Fruit fly (Drosophila melanogaster) whole organism, embryonic: ENCODE measurements around the gene CG4645.
A peak's percentile ranks its signal among the peaks of the same experiment; 100 is the strongest.

Experiments
- Ada2b ChIP-seq: fragments of 200-800 bp; sonication (Bioruptor generic); IDR thresholded peaks from 2 replicates; pipeline ENCODE4 v1.3.6; 2022; ENCODE audit warnings: missing biosample characterization, missing genetic modification characterization
- Bdp1 ChIP-seq: fragments of 200-800 bp; sonication (Bioruptor generic); optimal IDR thresholded peaks from 3 replicates; lab custom pipeline; 2016; ENCODE audit warnings: missing biosample characterization, missing genetic modification characterization
- Bgb ChIP-seq: fragments of 200-800 bp; sonication (Bioruptor generic); IDR thresholded peaks from 2 replicates; pipeline ENCODE4 v1.3.6; 2022; ENCODE audit warnings: missing biosample characterization, missing genetic modification characterization; ENCODE audit not compliant: partially characterized antibody
- CG10321 ChIP-seq: fragments of 200-800 bp; sonication (Bioruptor generic); IDR thresholded peaks from 2 replicates; pipeline ENCODE4 v1.3.6; 2022; ENCODE audit warnings: missing biosample characterization, missing genetic modification characterization
- CG10543 ChIP-seq: fragments of 200-800 bp; sonication (Bioruptor generic); optimal IDR thresholded peaks from 3 replicates; lab custom pipeline; 2017; ENCODE audit warnings: missing biosample characterization, mild to moderate bottlenecking, missing genetic modification characterization, moderate library complexity
- CG11093 ChIP-seq: fragments of 200-800 bp; sonication (Bioruptor generic); IDR thresholded peaks from 3 replicates; pipeline ENCODE4 v1.3.6; 2022; ENCODE audit warnings: missing biosample characterization, missing genetic modification characterization
- CG11456 ChIP-seq: fragments of 200-800 bp; sonication (Bioruptor generic); IDR thresholded peaks from 3 replicates; pipeline ENCODE4 v1.3.6; 2022; ENCODE audit warnings: missing biosample characterization, missing genetic modification characterization
- CG12236 ChIP-seq: fragments of 200-800 bp; sonication (Bioruptor generic); optimal IDR thresholded peaks from 2 replicates; lab custom pipeline; 2016; ENCODE audit warnings: missing biosample characterization, missing genetic modification characterization
- CG13287 ChIP-seq: fragments of 200-800 bp; sonication (Bioruptor generic); IDR thresholded peaks from 2 replicates; pipeline ENCODE4 v1.3.6; 2022; ENCODE audit warnings: missing biosample characterization, missing genetic modification characterization; ENCODE audit not compliant: partially characterized antibody
- CG14710 ChIP-seq: fragments of 200-800 bp; sonication (Bioruptor generic); optimal IDR thresholded peaks from 3 replicates; lab custom pipeline; 2019; ENCODE audit warnings: missing biosample characterization, mild to moderate bottlenecking, missing genetic modification characterization, moderate library complexity
- CG15696 ChIP-seq: fragments of 200-800 bp; sonication (Bioruptor generic); optimal IDR thresholded peaks from 2 replicates; lab custom pipeline; 2019; ENCODE audit warnings: missing biosample characterization, mild to moderate bottlenecking, missing genetic modification characterization, moderate library complexity
- CG17829 ChIP-seq: fragments of 200-800 bp; optimal IDR thresholded peaks from 2 replicates; lab custom pipeline; 2019; ENCODE audit warnings: missing biosample characterization, mild to moderate bottlenecking, missing genetic modification characterization, moderate library complexity
- CG18476 ChIP-seq: fragments of 200-800 bp; sonication (Bioruptor generic); optimal IDR thresholded peaks from 2 replicates; lab custom pipeline; 2016; ENCODE audit warnings: missing biosample characterization, mild to moderate bottlenecking, missing genetic modification characterization
- CG2202 ChIP-seq: fragments of 200-800 bp; sonication (Bioruptor generic); optimal IDR thresholded peaks from 2 replicates; lab custom pipeline; 2018; ENCODE audit warnings: missing biosample characterization, mild to moderate bottlenecking, missing genetic modification characterization
- CG3065 ChIP-seq: fragments of 200-800 bp; sonication (Bioruptor generic); optimal IDR thresholded peaks from 2 replicates; lab custom pipeline; 2016; ENCODE audit warnings: missing biosample characterization, missing genetic modification characterization
- CG3726 ChIP-seq: fragments of 200-800 bp; sonication (Bioruptor generic); IDR thresholded peaks from 3 replicates; pipeline ENCODE4, ENCODE4 v1.3.6; 2022; ENCODE audit warnings: missing biosample characterization, missing genetic modification characterization
- CG5953 ChIP-seq: fragments of 200-800 bp; sonication (Bioruptor generic); IDR thresholded peaks from 2 replicates; pipeline ENCODE4 v1.3.6; 2022; ENCODE audit warnings: missing biosample characterization, missing genetic modification characterization
- CG6254 ChIP-seq: fragments of 200-800 bp; sonication (Bioruptor generic); optimal IDR thresholded peaks from 3 replicates; lab custom pipeline; 2017; ENCODE audit warnings: mild to moderate bottlenecking, missing biosample characterization, missing genetic modification reagents, missing genetic modification characterization
- CG9797 ChIP-seq: fragments of 200-800 bp; sonication (Bioruptor generic); optimal IDR thresholded peaks from 3 replicates; lab custom pipeline; 2018; ENCODE audit warnings: missing biosample characterization, mild to moderate bottlenecking, missing genetic modification characterization
- CG9932 ChIP-seq: fragments of 200-800 bp; sonication (Bioruptor generic); IDR thresholded peaks from 2 replicates; pipeline ENCODE4 v1.3.6; 2022; ENCODE audit warnings: missing biosample characterization, missing genetic modification characterization
- Chrac-16 ChIP-seq: fragments of 200-800 bp; sonication (Bioruptor generic); optimal IDR thresholded peaks from 3 replicates; lab custom pipeline; 2016; ENCODE audit warnings: missing biosample characterization, missing genetic modification characterization
- CrebB ChIP-seq: fragments of 200-800 bp; sonication (Bioruptor generic); optimal IDR thresholded peaks from 3 replicates; lab custom pipeline; 2018; ENCODE audit warnings: missing biosample characterization, mild to moderate bottlenecking, missing genetic modification characterization
- Dek ChIP-seq: fragments of 200-800 bp; sonication (Bioruptor generic); optimal IDR thresholded peaks from 3 replicates; lab custom pipeline; 2019; ENCODE audit warnings: missing biosample characterization, mild to moderate bottlenecking, missing genetic modification characterization, moderate library complexity
- Dip2 ChIP-seq: fragments of 200-800 bp; sonication (Bioruptor generic); IDR thresholded peaks from 2 replicates; pipeline ENCODE4 v1.3.6; 2022; ENCODE audit warnings: missing biosample characterization, missing genetic modification characterization
- MESR4 ChIP-seq: fragments of 200-800 bp; sonication (Bioruptor generic); optimal IDR thresholded peaks from 2 replicates; lab custom pipeline; 2018; ENCODE audit warnings: missing biosample characterization, mild to moderate bottlenecking, missing genetic modification characterization, moderate library complexity
- NC2α ChIP-seq: fragments of 200-800 bp; sonication (Bioruptor generic); optimal IDR thresholded peaks from 2 replicates; lab custom pipeline; 2016; ENCODE audit warnings: missing biosample characterization, missing genetic modification characterization
- NFAT ChIP-seq: fragments of 200-800 bp; sonication (Bioruptor generic); IDR thresholded peaks from 2 replicates; pipeline ENCODE4 v1.3.6; 2022; ENCODE audit warnings: missing biosample characterization, missing genetic modification characterization
- Neu2 ChIP-seq: fragments of 200-800 bp; sonication (Bioruptor generic); optimal IDR thresholded peaks from 3 replicates; lab custom pipeline; 2016; ENCODE audit warnings: missing biosample characterization, missing genetic modification characterization, borderline replicate concordance
- Oli ChIP-seq: fragments of 200-800 bp; sonication (Bioruptor generic); optimal IDR thresholded peaks from 2 replicates; lab custom pipeline; 2018; ENCODE audit warnings: missing biosample characterization, mild to moderate bottlenecking, missing genetic modification characterization, moderate library complexity
- Side ChIP-seq: fragments of 200-800 bp; sonication (Bioruptor generic); optimal IDR thresholded peaks from 2 replicates; lab custom pipeline; 2016; ENCODE audit warnings: missing biosample characterization, missing genetic modification characterization
- cad ChIP-seq: fragments of >200 bp; optimal IDR thresholded peaks from 2 replicates; lab custom pipeline; 2017; ENCODE audit warnings: missing biosample characterization, missing genetic modification characterization
- chif ChIP-seq, 2 experiments: fragments of 200-800 bp; sonication (Bioruptor generic); optimal IDR thresholded peaks; 3 replicates each; lab custom pipeline; 2016; ENCODE audit warnings: missing biosample characterization in 2 of 2, missing genetic modification characterization in 2 of 2
- crp ChIP-seq, 2 experiments: fragments of 200-800 bp; sonication (Bioruptor generic); optimal IDR thresholded peaks; 2 replicates in 1 of 2; 3 replicates in 1 of 2; lab custom pipeline; 2017; ENCODE audit warnings: missing biosample characterization in 2 of 2, missing genetic modification characterization in 2 of 2, mild to moderate bottlenecking in 1 of 2, moderate library complexity in 1 of 2
- ewg ChIP-seq: fragments of 200-800 bp; sonication (Bioruptor generic); optimal IDR thresholded peaks from 3 replicates; lab custom pipeline; 2017; ENCODE audit warnings: mild to moderate bottlenecking, missing biosample characterization, missing genetic modification reagents, missing genetic modification characterization
- fd102C ChIP-seq: fragments of 200-800 bp; sonication (Bioruptor generic); optimal IDR thresholded peaks from 2 replicates; lab custom pipeline; 2018; ENCODE audit warnings: missing biosample characterization, mild to moderate bottlenecking, missing genetic modification characterization, moderate library complexity
- fd3F ChIP-seq: fragments of 200-800 bp; sonication (Bioruptor generic); optimal IDR thresholded peaks from 2 replicates; lab custom pipeline; 2018; ENCODE audit warnings: missing biosample characterization, mild to moderate bottlenecking, missing genetic modification characterization, moderate library complexity
- h ChIP-seq: fragments of >200 bp; optimal IDR thresholded peaks from 2 replicates; lab custom pipeline; 2017
- insv ChIP-seq, 2 experiments: fragments of 200-800 bp; sonication (Bioruptor generic); optimal IDR thresholded peaks; 3 replicates each; lab custom pipeline; 2016 to 2018; ENCODE audit warnings: missing biosample characterization in 2 of 2, missing genetic modification characterization in 2 of 2
- lbe ChIP-seq: fragments of 200-800 bp; sonication (Bioruptor generic); optimal IDR thresholded peaks from 2 replicates; lab custom pipeline; 2016; ENCODE audit warnings: missing biosample characterization, mild to moderate bottlenecking, missing genetic modification characterization
- mirr ChIP-seq: fragments of 200-800 bp; sonication (Bioruptor generic); optimal IDR thresholded peaks from 3 replicates; lab custom pipeline; 2018; ENCODE audit warnings: missing biosample characterization, mild to moderate bottlenecking, missing genetic modification characterization
- mld ChIP-seq: fragments of 200-800 bp; sonication (Bioruptor generic); IDR thresholded peaks from 3 replicates; pipeline ENCODE4 v1.3.6; 2022; ENCODE audit warnings: missing biosample characterization, missing genetic modification characterization; ENCODE audit not compliant: partially characterized antibody
- pum ChIP-seq: fragments of 200-800 bp; sonication (Bioruptor generic); optimal IDR thresholded peaks from 2 replicates; lab custom pipeline; 2016; ENCODE audit warnings: missing biosample characterization, missing genetic modification characterization
- pzg ChIP-seq: fragments of 200-800 bp; sonication (Bioruptor generic); optimal IDR thresholded peaks from 3 replicates; lab custom pipeline; 2018; ENCODE audit warnings: missing biosample characterization, mild to moderate bottlenecking, missing genetic modification characterization, moderate library complexity
- sd ChIP-seq: fragments of 200-800 bp; sonication (Bioruptor generic); optimal IDR thresholded peaks from 3 replicates; lab custom pipeline; 2018; ENCODE audit warnings: missing biosample characterization, mild to moderate bottlenecking, missing genetic modification characterization, moderate library complexity
- seq ChIP-seq: fragments of 200-800 bp; sonication (Bioruptor generic); IDR thresholded peaks from 2 replicates; pipeline ENCODE4 v1.3.6; 2022; ENCODE audit warnings: missing biosample characterization, missing genetic modification characterization
- sna ChIP-seq: fragments of 200-800 bp; sonication (Bioruptor generic); IDR thresholded peaks from 2 replicates; pipeline ENCODE4 v1.3.6; 2022; ENCODE audit warnings: missing biosample characterization, missing genetic modification characterization; ENCODE audit not compliant: partially characterized antibody
- sr ChIP-seq: fragments of 200-800 bp; sonication (Bioruptor generic); IDR thresholded peaks from 3 replicates; pipeline ENCODE4 v1.3.6; 2022; ENCODE audit warnings: missing biosample characterization, missing genetic modification characterization
- ssp ChIP-seq: fragments of 200-800 bp; sonication (Bioruptor generic); IDR thresholded peaks from 2 replicates; pipeline ENCODE4 v1.3.6; 2022; ENCODE audit warnings: missing biosample characterization, missing genetic modification characterization
- stc ChIP-seq: fragments of 200-800 bp; sonication (Bioruptor generic); IDR thresholded peaks from 2 replicates; pipeline ENCODE4 v1.3.6; 2022; ENCODE audit warnings: missing biosample characterization, missing genetic modification characterization
- wek ChIP-seq: fragments of 200-800 bp; sonication (Bioruptor generic); optimal IDR thresholded peaks from 3 replicates; lab custom pipeline; 2018; ENCODE audit warnings: missing biosample characterization, mild to moderate bottlenecking, missing genetic modification characterization, moderate library complexity

The CG4645 gene

dm6 chrX:12900718-12901442, 8.9 kb upstream of the CG4645 start, which contains the start of gene Coq8 (continued):
- TF ChIP-seq mirr (GFP tag; lab: Kevin White, UChicago) (no peak), sna (GFP tag; lab: Robert Waterston, UW) (0 out of 2 replicates have a peak, but pooled peaks have one; percentile 28), sr (GFP tag; lab: Robert Waterston, UW) (peak; percentile 100), Dip2 (GFP tag; lab: Robert Waterston, UW) (no peak), MESR4 (GFP tag; lab: Kevin White, UChicago) (peak; percentile 43), Oli (tag; lab: Kevin White, UChicago) (no peak), CG17829 (tag; lab: Kevin White, UChicago) (no peak), chif (GFP tag; optimal IDR thresholded peaks at IDR 0.05; lab: Kevin White, UChicago) (no peak), CG9797 (GFP tag; lab: Kevin White, UChicago) (no peak), CG3726 (GFP tag; lab: Robert Waterston, UW) (no peak), crp (GFP tag; optimal IDR thresholded peaks at IDR 0.05; lab: Kevin White, UChicago) (peak; percentile 14 to 88), h (lab: Kevin White, UChicago) (no peak), CG18476 (GFP tag; lab: Kevin White, UChicago) (no peak), seq (no peak), CG3065 (GFP tag; lab: Kevin White, UChicago) (no peak), Neu2 (no peak), CG11093 (GFP tag; lab: Robert Waterston, UW) (no peak), Chrac-16 (GFP tag; lab: Kevin White, UChicago) (no peak), Ada2b (no peak), fd3F (no peak), Side (GFP tag; lab: Kevin White, UChicago) (no peak), wek (GFP tag; lab: Kevin White, UChicago) (no peak), ssp (GFP tag; lab: Robert Waterston, UW) (no peak), insv (GFP tag; optimal IDR thresholded peaks at IDR 0.05; lab: Kevin White, UChicago) (no peak), mld (GFP tag; lab: Robert Waterston, UW) (0 out of 3 replicates have a peak, but pooled peaks have one; percentile 27), Bgb (GFP tag; lab: Robert Waterston, UW) (no peak), CG9932 (GFP tag; lab: Robert Waterston, UW) (peak; percentile 26; the same call in 1 of the 2 replicates), pzg (GFP tag; lab: Kevin White, UChicago) (peak; percentile 23), CG10321 (no peak), CG11456 (GFP tag; lab: Robert Waterston, UW) (no peak), cad (GFP tag; lab: Kevin White, UChicago) (no peak), fd102C (GFP tag; lab: Kevin White, UChicago) (no peak), ewg (GFP tag; lab: Kevin White, UChicago) (no peak), CG2202 (tag; lab: Kevin White, UChicago) (no peak), NC2α (GFP tag; lab: Kevin White, UChicago) (no peak), CG12236 (GFP tag; lab: Kevin White, UChicago) (no peak), lbe (GFP tag; lab: Kevin White, UChicago) (no peak), CG15696 (no peak), Dek (tag; lab: Kevin White, UChicago) (no peak), CrebB (tag; lab: Kevin White, UChicago) (no peak), CG6254 (GFP tag; lab: Kevin White, UChicago) (no peak), Bdp1 (no peak), stc (GFP tag; lab: Robert Waterston, UW) (no peak), sd (tag; lab: Kevin White, UChicago) (peak; percentile 36), NFAT (GFP tag; lab: Robert Waterston, UW) (peak; percentile 48; the same call in 1 of the 2 replicates), pum (GFP tag; lab: Kevin White, UChicago) (no peak), CG14710 (tag; lab: Kevin White, UChicago) (no peak), CG13287 (GFP tag; lab: Robert Waterston, UW) (peak; percentile 38; the same call in 1 of the 2 replicates), CG5953 (GFP tag; lab: Robert Waterston, UW) (no peak), CG10543 (no peak)
